Worm (Caenorhabditis elegans) whole organism, young adult: ENCODE results near the gene fat-6.

Experiments used
- B0035.1 ChIP-seq: sonication (generic microtip); optimal IDR thresholded peaks from 2 replicates; lab custom pipeline; 2016; ENCODE audit warnings: missing genetic modification characterization, mild to moderate bottlenecking, missing compliant biosample characterization, missing genotype, missing genetic modification reagents
- D2030.7 ChIP-seq: fragments of 200-800 bp; sonication (Bioruptor generic); IDR thresholded peaks from 2 replicates; pipeline ENCODE4 v1.3.6; 2022; ENCODE audit warnings: missing genetic modification reagents, missing genetic modification characterization, missing compliant biosample characterization
- F22D6.2 ChIP-seq: sonication (generic microtip); optimal IDR thresholded peaks from 2 replicates; lab custom pipeline; 2016; ENCODE audit warnings: mild to moderate bottlenecking, missing genetic modification characterization, missing compliant biosample characterization
- F33H1.4 ChIP-seq: fragments of 200-800 bp; sonication (Bioruptor generic); IDR thresholded peaks from 2 replicates; pipeline ENCODE4 v1.3.6; 2022; ENCODE audit warnings: missing genetic modification reagents, missing genetic modification characterization, missing compliant biosample characterization
- Y53F4B.3 ChIP-seq: fragments of 200-800 bp; sonication (Bioruptor generic); IDR thresholded peaks from 2 replicates; pipeline ENCODE4 v1.3.6; 2022; ENCODE audit warnings: missing genetic modification reagents, missing genetic modification characterization, missing compliant biosample characterization
- Y53G8AR.9 ChIP-seq: fragments of 200-800 bp; sonication (Bioruptor generic); conservative IDR thresholded peaks from 2 replicates; pipeline ENCODE4 v1.3.6; 2022; ENCODE audit warnings: missing genetic modification reagents, missing genetic modification characterization, missing compliant biosample characterization
- Y95B8A.8 ChIP-seq: fragments of 200-800 bp; sonication (Bioruptor generic); IDR thresholded peaks from 2 replicates; pipeline ENCODE4 v1.3.6; 2022; ENCODE audit warnings: missing genetic modification reagents, missing genetic modification characterization, missing compliant biosample characterization
- ama-1 ChIP-seq, 3 experiments: fragments of 150-350 bp in 1 of 3; sonication (generic microtip) in 2 of 3; optimal IDR thresholded peaks; 2 replicates each; lab custom pipeline; 2014 to 2018; ENCODE audit warnings: missing biosample characterization in 2 of 3, missing genetic modification characterization in 2 of 3, missing genetic modification reagents in 2 of 3
- atf-7 ChIP-seq: sonication (generic microtip); optimal IDR thresholded peaks from 2 replicates; lab custom pipeline; 2017; ENCODE audit warnings: mild to moderate bottlenecking, missing genetic modification characterization, missing compliant biosample characterization
- bed-2 ChIP-seq: fragments of 200-800 bp; sonication (Bioruptor generic); IDR thresholded peaks from 2 replicates; pipeline ENCODE4 v1.3.6; 2022; ENCODE audit warnings: missing genetic modification reagents, missing genetic modification characterization, missing compliant biosample characterization
- cebp-1 ChIP-seq, 2 experiments: fragments of 200-800 bp in 1 of 2; sonication (Bioruptor generic) in 1 of 2; sonication (generic microtip) in 1 of 2; IDR thresholded peaks in 1 of 2; optimal IDR thresholded peaks in 1 of 2; 2 replicates each; pipeline versions ENCODE4 v1.3.6 to Lab custom; 2017 to 2022; ENCODE audit warnings: missing compliant biosample characterization in 2 of 2, missing genetic modification characterization in 2 of 2, mild to moderate bottlenecking in 1 of 2, missing genetic modification reagents in 1 of 2, moderate library complexity in 1 of 2
- ceh-27 ChIP-seq: fragments of 200-800 bp; sonication (Bioruptor generic); optimal IDR thresholded peaks from 2 replicates; lab custom pipeline; 2018; ENCODE audit warnings: mild to moderate bottlenecking, missing genetic modification characterization, moderate library complexity, missing compliant biosample characterization
- ceh-58 ChIP-seq: fragments of 200-800 bp; sonication (Bioruptor generic); IDR thresholded peaks from 2 replicates; pipeline ENCODE4 v1.3.6; 2022; ENCODE audit warnings: missing genetic modification characterization, missing compliant biosample characterization
- egl-44 ChIP-seq: fragments of 200-800 bp; sonication (Bioruptor generic); IDR thresholded peaks from 2 replicates; pipeline ENCODE4 v1.3.6; 2022; ENCODE audit warnings: missing genetic modification reagents, missing genetic modification characterization, missing compliant biosample characterization
- hlh-12 ChIP-seq: sonication (generic microtip); optimal IDR thresholded peaks from 2 replicates; lab custom pipeline; 2016; ENCODE audit warnings: missing genetic modification characterization, missing compliant biosample characterization
- hmg-1.2 ChIP-seq: fragments of 200-800 bp; sonication (Bioruptor generic); IDR thresholded peaks from 2 replicates; pipeline ENCODE4 v1.3.6; 2022; ENCODE audit warnings: missing genetic modification reagents, missing genetic modification characterization, missing compliant biosample characterization
- hsf-1 ChIP-seq: fragments of 200-800 bp; sonication (Bioruptor generic); IDR thresholded peaks from 2 replicates; pipeline ENCODE4 v1.3.6; 2022; ENCODE audit warnings: missing genetic modification reagents, missing genetic modification characterization, missing compliant biosample characterization
- let-607 ChIP-seq, 2 experiments: fragments of 200-800 bp in 1 of 2; sonication (Bioruptor generic) in 1 of 2; sonication (generic microtip) in 1 of 2; optimal IDR thresholded peaks; 2 replicates each; lab custom pipeline; 2016 to 2018; ENCODE audit warnings: mild to moderate bottlenecking in 2 of 2, missing compliant biosample characterization in 2 of 2, missing genetic modification characterization in 2 of 2, moderate library complexity in 2 of 2, missing genotype in 1 of 2
- lin-26 ChIP-seq: fragments of 200-800 bp; sonication (Bioruptor generic); IDR thresholded peaks from 2 replicates; pipeline ENCODE4 v1.3.6; 2022; ENCODE audit warnings: missing genetic modification reagents, missing genetic modification characterization, missing compliant biosample characterization
- nhr-80 ChIP-seq: sonication (generic microtip); optimal IDR thresholded peaks from 2 replicates; lab custom pipeline; 2016; ENCODE audit warnings: missing genetic modification characterization, missing compliant biosample characterization
- sdz-38 ChIP-seq: sonication (generic microtip); optimal IDR thresholded peaks from 2 replicates; lab custom pipeline; 2016; ENCODE audit warnings: missing genotype, missing genetic modification characterization, missing compliant biosample characterization
- snpc-3.4 ChIP-seq: sonication (generic microtip); optimal IDR thresholded peaks from 2 replicates; lab custom pipeline; 2017; ENCODE audit warnings: missing genetic modification characterization, mild to moderate bottlenecking, missing compliant biosample characterization, antibody characterized with exemption, moderate library complexity, missing genotype, missing genetic modification reagents
- snpc-4 ChIP-seq, 5 experiments: fragments of 150-350 bp in 1 of 5; sonication (generic microtip) in 4 of 5; optimal IDR thresholded peaks; 2 replicates each; lab custom pipeline; 2014 to 2018; ENCODE audit warnings: missing genetic modification characterization in 5 of 5, missing biosample characterization in 3 of 5, antibody characterized with exemption in 2 of 5, mild to moderate bottlenecking in 2 of 5, missing compliant biosample characterization in 2 of 5, missing genotype in 2 of 5, moderate library complexity in 2 of 5, missing genetic modification reagents in 1 of 5
- unc-62 ChIP-seq: fragments of 150-350 bp; optimal IDR thresholded peaks from 2 replicates; lab custom pipeline; 2014; ENCODE audit warnings: missing biosample characterization, missing genetic modification reagents, missing genetic modification characterization
- ztf-18 ChIP-seq: sonication (generic microtip); optimal IDR thresholded peaks from 2 replicates; lab custom pipeline; 2016; ENCODE audit warnings: missing genotype, mild to moderate bottlenecking, missing genetic modification characterization, missing compliant biosample characterization
- ztf-22 ChIP-seq: fragments of 200-800 bp; sonication (Bioruptor generic); optimal IDR thresholded peaks from 2 replicates; lab custom pipeline; 2018; ENCODE audit warnings: mild to moderate bottlenecking, missing genetic modification characterization, moderate library complexity, missing compliant biosample characterization

fat-6 gene

DNA sequence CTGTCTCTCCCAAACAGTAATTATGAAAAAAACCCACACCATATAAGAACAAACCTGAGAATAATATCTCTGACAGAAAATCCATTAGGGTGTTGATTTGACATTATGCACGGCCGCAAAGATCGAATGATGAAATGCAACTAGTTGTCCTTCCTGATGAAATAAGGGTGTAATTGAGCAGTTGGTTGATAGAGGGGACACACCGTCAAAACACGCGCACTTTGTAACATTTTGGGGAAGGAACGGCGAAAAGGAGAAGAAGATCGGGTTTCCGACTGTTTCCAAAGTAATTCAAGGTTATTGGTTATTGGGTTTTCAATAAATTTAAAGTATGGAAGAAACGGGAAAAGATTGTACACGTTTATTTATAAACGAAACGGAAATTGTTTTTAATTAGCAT lies 6.5 kb upstream of the fat-6 start, which contains the start of gene ZK822.1:
Gene ZK822.1, minus strand, starts transcription at position 121 of the 400 bp plus-strand sequence.
- TF ChIP-seq egl-44, result no peak
- TF ChIP-seq cebp-1 (GFP tag; IDR thresholded peaks at IDR 0.05; lab: Robert Waterston, UW), result no peak
- TF ChIP-seq cebp-1 (tag; optimal IDR thresholded peaks at IDR 0.05; lab: Kevin White, UChicago), result peak; percentile 10
- TF ChIP-seq, all 124 proteins: peak for 1

DNA sequence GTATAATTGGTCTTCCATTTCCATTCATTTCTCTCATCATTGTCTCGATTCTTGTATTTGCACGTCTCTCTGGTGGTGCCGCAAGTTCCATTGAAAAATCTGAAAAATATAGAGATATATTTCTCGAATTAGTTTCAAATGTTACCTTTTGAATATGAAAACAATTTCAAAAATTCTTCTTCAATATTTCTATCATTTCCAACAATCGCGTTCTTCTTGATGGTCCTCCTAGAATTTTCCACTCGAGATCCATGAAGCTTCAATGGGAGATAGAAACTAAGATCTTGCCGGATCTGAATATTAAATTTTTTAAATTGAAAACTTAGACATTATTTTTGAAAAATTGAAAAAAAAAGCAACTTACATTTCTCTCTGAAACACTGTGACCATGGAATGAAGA lies 3.6 kb upstream of the fat-6 start:
- no peak for TF ChIP-seq ceh-58 (GFP tag; lab: Robert Waterston, UW)
- TF ChIP-seq, all 124 proteins: peak for 0

DNA sequence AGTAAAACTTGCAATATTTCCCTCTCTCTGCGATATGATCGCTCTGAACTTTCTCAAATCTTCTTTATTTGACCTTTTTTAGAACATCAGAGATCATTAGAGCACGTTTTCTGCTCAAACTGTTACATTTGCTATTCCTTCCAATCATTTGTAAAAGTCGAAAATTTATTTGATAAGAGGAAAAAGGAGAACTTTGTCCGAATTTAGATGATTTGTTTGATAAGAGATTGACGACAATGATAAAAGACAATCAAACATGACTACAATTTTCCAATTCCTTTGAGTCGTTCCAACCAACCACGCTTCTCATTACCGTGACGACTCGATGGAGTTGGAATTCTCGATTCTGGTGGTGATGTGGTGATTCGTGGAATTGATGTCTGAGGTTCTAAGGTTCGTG lies 2.4 kb upstream of the fat-6 start:
- TF ChIP-seq nhr-80 (tag; lab: Kevin White, UChicago), result peak; percentile 61
- no peak for TF ChIP-seq hlh-12 (tag; lab: Kevin White, UChicago)
- no peak for TF ChIP-seq F33H1.4 (GFP tag; lab: Robert Waterston, UW)
- TF ChIP-seq ztf-18 (tag; lab: Kevin White, UChicago), result no peak
- TF ChIP-seq F22D6.2 (tag; lab: Kevin White, UChicago), result no peak

DNA sequence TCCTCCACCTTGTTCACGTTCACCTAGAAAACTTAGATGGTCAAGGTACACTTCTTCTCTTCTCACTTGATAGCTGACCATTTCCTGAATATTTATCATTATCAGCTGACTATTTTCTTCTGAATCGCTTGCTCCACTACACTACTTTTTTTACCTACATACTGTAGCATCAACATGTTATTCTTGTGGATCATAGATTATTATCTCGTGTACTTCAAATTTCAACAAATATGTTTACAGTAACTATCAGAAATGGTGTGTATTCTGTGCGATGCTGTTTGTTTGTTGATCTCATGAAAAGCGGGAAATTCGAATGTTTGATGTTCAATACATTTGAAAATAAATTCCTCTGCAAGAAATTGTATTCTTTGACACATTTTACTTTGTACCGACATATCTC lies 1.4 kb upstream of the fat-6 start, which contains the start of gene ZK822.10:
Gene ZK822.10, plus strand, starts transcription at position 231 of the 400 bp plus-strand sequence.
- TF ChIP-seq hsf-1 (GFP tag; lab: Robert Waterston, UW) (no peak), sdz-38 (tag; lab: Kevin White, UChicago) (no peak), cebp-1 (GFP tag; IDR thresholded peaks at IDR 0.05; lab: Robert Waterston, UW) (no peak), cebp-1 (tag; optimal IDR thresholded peaks at IDR 0.05; lab: Kevin White, UChicago) (peak; percentile 6), unc-62 (GFP tag; lab: Kevin White, UChicago) (peak; percentile 48), bed-2 (GFP tag; lab: Robert Waterston, UW) (no peak), snpc-4 (GFP tag; optimal IDR thresholded peaks at IDR 0.05; lab: Kevin White, UChicago) (no peak), snpc-4 (tag; optimal IDR thresholded peaks at IDR 0.05; lab: Kevin White, UChicago) (no peak), nhr-80 (tag; lab: Kevin White, UChicago) (peak; percentile 74)
- TF ChIP-seq, all 124 proteins: peak for 3

DNA sequence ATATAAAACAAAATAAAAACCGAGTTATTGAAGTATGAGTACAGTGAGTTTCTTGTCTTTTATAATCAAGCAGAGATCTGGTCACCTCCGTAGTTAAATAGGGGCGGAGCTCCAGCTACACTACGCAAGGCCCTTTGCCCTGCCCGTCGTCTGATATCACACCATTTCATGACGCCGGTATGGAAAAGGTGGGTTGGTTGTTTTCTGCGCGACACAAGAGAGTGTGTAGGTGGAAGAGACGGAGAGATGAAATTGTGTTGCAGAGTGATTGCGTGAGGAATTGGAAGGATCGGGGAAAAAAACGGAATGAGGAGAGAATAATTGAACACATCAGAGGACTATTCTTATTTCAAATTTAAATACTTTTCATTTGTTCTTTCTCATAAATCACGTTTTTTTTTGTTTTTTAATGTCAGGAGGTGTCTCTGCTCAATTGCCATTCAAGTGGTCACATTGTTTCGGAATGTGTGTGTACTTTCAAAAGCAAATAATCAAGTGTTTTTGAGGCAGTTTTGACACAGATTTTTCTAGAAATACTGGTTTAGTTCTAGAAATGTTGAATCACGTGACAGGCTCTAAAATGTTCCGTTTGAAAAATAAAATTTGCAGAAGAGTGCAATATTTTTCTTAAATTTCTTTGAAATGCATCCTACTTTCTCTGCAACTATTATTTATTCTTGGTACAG lies 424 bp upstream of the fat-6 start, which contains the start of gene ZK822.9:
Gene ZK822.9, plus strand, starts transcription at position 180 of the 686 bp plus-strand sequence.
- peak; percentile 63 for TF ChIP-seq hmg-1.2 (GFP tag; lab: Robert Waterston, UW)
- peak; percentile 16 for TF ChIP-seq snpc-3.4
- no peak for TF ChIP-seq Y53F4B.3 (GFP tag; lab: Robert Waterston, UW)
- no peak for TF ChIP-seq D2030.7 (GFP tag; lab: Robert Waterston, UW)
- 0 out of 2 replicates have a peak, but pooled peaks have one; percentile 17 for TF ChIP-seq Y53G8AR.9 (GFP tag; lab: Robert Waterston, UW)
- TF ChIP-seq let-607 (tag; optimal IDR thresholded peaks at IDR 0.05; lab: Kevin White, UChicago), result no peak
- TF ChIP-seq nhr-80 (tag; lab: Kevin White, UChicago), result peak; percentile 65
- TF ChIP-seq hsf-1 (GFP tag; lab: Robert Waterston, UW), result peak; percentile 79
- 0 out of 2 replicates have a peak, but pooled peaks have one; percentile 8 for TF ChIP-seq egl-44
- peak; percentile 9 for TF ChIP-seq unc-62 (GFP tag; lab: Kevin White, UChicago)
- TF ChIP-seq ceh-27 (GFP tag; lab: Kevin White, UChicago), result peak; percentile 35
- no peak for TF ChIP-seq snpc-4 (GFP tag; optimal IDR thresholded peaks at IDR 0.05; lab: Kevin White, UChicago)
- TF ChIP-seq snpc-4 (tag; optimal IDR thresholded peaks at IDR 0.05; lab: Kevin White, UChicago), result peak in 1 of 4 experiments; percentile 6

DNA sequence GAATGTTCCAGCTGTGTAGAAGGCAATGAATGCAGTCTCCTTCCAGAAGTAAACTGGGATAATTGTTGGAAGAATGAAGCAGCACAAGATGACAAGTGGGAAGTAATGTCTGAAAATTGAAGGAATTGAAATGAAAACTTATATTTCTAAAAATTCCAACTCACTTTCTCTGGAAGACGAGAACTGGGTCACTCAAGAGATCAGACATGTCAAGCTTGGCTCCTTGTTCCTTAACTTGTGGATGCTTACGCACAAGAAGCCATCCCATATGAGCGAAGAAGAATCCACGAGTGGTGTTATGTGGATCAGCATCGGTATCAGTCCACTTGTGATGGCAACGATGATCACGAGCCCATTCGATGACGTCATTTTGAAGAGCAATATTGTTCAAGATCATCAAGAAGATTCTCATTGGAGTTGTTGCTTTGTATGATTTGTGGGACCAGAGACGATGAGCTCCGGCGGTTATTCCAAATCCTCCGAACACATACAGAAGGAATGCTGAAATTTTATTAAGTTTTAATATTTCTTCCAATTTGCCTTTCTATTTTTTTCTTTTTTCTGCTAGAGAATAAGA lies 1.1 kb downstream of the fat-6 start:
- TF ChIP-seq atf-7 (peak; percentile 85), Y95B8A.8 (GFP tag; lab: Robert Waterston, UW) (peak; percentile 56; the same call in 1 of the 2 replicates), Y53G8AR.9 (GFP tag; lab: Robert Waterston, UW) (peak; percentile 68), B0035.1 (tag; lab: Kevin White, UChicago) (no peak), ama-1 (optimal IDR thresholded peaks at IDR 0.05; lab: Kevin White, UChicago) (no peak), ama-1 (GFP tag; optimal IDR thresholded peaks at IDR 0.05; lab: Kevin White, UChicago) (peak in 1 of 2 experiments; percentile 6), ztf-22 (GFP tag; lab: Kevin White, UChicago) (no peak), lin-26 (GFP tag; lab: Robert Waterston, UW) (0 out of 2 replicates have a peak, but pooled peaks have one; percentile 43)
